Worm (Caenorhabditis elegans) whole organism, L4 larva: ENCODE results near the gene C05C10.8.

ENCODE experiments used
- D1046.2 ChIP-seq: fragments of 200-800 bp; sonication (Bioruptor generic); IDR thresholded peaks from 2 replicates; pipeline ENCODE4 v1.3.6; 2022; ENCODE audit warnings: missing genetic modification characterization, missing compliant biosample characterization
- F49E8.2 ChIP-seq: sonication (generic microtip); optimal IDR thresholded peaks from 2 replicates; lab custom pipeline; 2016; ENCODE audit warnings: missing compliant biosample characterization, mild to moderate bottlenecking, missing genetic modification characterization, borderline replicate concordance
- R02D3.7 ChIP-seq: fragments of 150-350 bp; sonication (generic microtip); optimal IDR thresholded peaks from 3 replicates; lab custom pipeline; 2014; ENCODE audit warnings: missing biosample characterization, missing genetic modification characterization
- T20F7.1 ChIP-seq: fragments of 200-800 bp; sonication (Bioruptor generic); optimal IDR thresholded peaks from 2 replicates; lab custom pipeline; 2018; ENCODE audit warnings: mild to moderate bottlenecking, missing genetic modification characterization, missing compliant biosample characterization
- aha-1 ChIP-seq: fragments of 150-350 bp; peaks from one replicate; lab custom pipeline; 2014; ENCODE audit warnings: missing biosample characterization, missing genetic modification characterization
- aly-2 ChIP-seq: sonication (generic microtip); optimal IDR thresholded peaks from 2 replicates; lab custom pipeline; 2018; ENCODE audit warnings: missing biosample characterization, missing genetic modification characterization
- arid-1 ChIP-seq: fragments of 200-800 bp; sonication (Bioruptor generic); conservative IDR thresholded peaks from 2 replicates; pipeline ENCODE4 v1.3.6; 2022; ENCODE audit warnings: missing genetic modification reagents, missing genetic modification characterization, missing compliant biosample characterization
- attf-4 ChIP-seq: sonication (generic microtip); optimal IDR thresholded peaks from 3 replicates; lab custom pipeline; 2017; ENCODE audit warnings: missing biosample characterization, missing genetic modification characterization
- ceh-20 ChIP-seq: fragments of 200-800 bp; sonication (Bioruptor generic); IDR thresholded peaks from 2 replicates; pipeline ENCODE4 v1.3.6; 2022; ENCODE audit warnings: missing genetic modification reagents, missing genetic modification characterization, missing compliant biosample characterization
- ceh-44 ChIP-seq: fragments of 200-800 bp; sonication (Bioruptor generic); IDR thresholded peaks from 2 replicates; pipeline ENCODE4 v1.3.6; 2022; ENCODE audit warnings: missing genetic modification reagents, missing genetic modification characterization, missing compliant biosample characterization
- ces-1 ChIP-seq: fragments of 150-350 bp; sonication (generic microtip); optimal IDR thresholded peaks from 4 replicates; lab custom pipeline; 2014; ENCODE audit warnings: missing biosample characterization, missing genetic modification reagents, missing genetic modification characterization
- ctbp-1 ChIP-seq: fragments of 200-800 bp; sonication (Bioruptor generic); IDR thresholded peaks from 2 replicates; pipeline ENCODE4 v1.3.6; 2022; ENCODE audit warnings: missing genetic modification reagents, missing genetic modification characterization, missing compliant biosample characterization
- daf-12 ChIP-seq: fragments of 150-350 bp; optimal IDR thresholded peaks from 2 replicates; lab custom pipeline; 2014; ENCODE audit warnings: missing biosample characterization, missing genetic modification reagents, missing genetic modification characterization
- dmd-8 ChIP-seq: fragments of 200-800 bp; sonication (Bioruptor generic); IDR thresholded peaks from 2 replicates; pipeline ENCODE4 v1.3.6; 2022; ENCODE audit warnings: missing genetic modification characterization, missing compliant biosample characterization
- dpl-1 ChIP-seq: fragments of 150-350 bp; optimal IDR thresholded peaks from 2 replicates; lab custom pipeline; 2014; ENCODE audit warnings: missing biosample characterization, missing genetic modification reagents, missing genetic modification characterization
- duxl-1 ChIP-seq: sonication (generic microtip); optimal IDR thresholded peaks from 2 replicates; lab custom pipeline; 2016; ENCODE audit warnings: mild to moderate bottlenecking, missing genetic modification characterization, moderate library complexity, missing compliant biosample characterization; ENCODE audit not compliant: poor library complexity
- egl-43 ChIP-seq: fragments of 200-800 bp; sonication (Bioruptor generic); IDR thresholded peaks from 2 replicates; pipeline ENCODE4 v1.3.6; 2022; ENCODE audit warnings: missing genetic modification reagents, missing genetic modification characterization, missing compliant biosample characterization
- jun-1 ChIP-seq: fragments of 150-350 bp; optimal IDR thresholded peaks from 2 replicates; lab custom pipeline; 2014; ENCODE audit warnings: missing biosample characterization, missing genetic modification reagents, missing genetic modification characterization
- lin-1 ChIP-seq: fragments of 200-800 bp; sonication (Bioruptor generic); IDR thresholded peaks from 2 replicates; pipeline ENCODE4 v1.3.6; 2022; ENCODE audit warnings: missing genetic modification reagents, missing genetic modification characterization, missing compliant biosample characterization
- lin-29 ChIP-seq: fragments of 200-800 bp; sonication (Bioruptor generic); IDR thresholded peaks from 2 replicates; pipeline ENCODE4 v1.3.6; 2022; ENCODE audit warnings: missing genetic modification reagents, missing genetic modification characterization, missing compliant biosample characterization
- lsy-2 ChIP-seq, 2 experiments: fragments of 150-350 bp in 1 of 2; sonication (generic microtip) in 1 of 2; optimal IDR thresholded peaks; 2 replicates each; lab custom pipeline; 2014 to 2017; ENCODE audit warnings: missing biosample characterization in 2 of 2, missing genetic modification characterization in 2 of 2
- mxl-3 ChIP-seq: fragments of 200-800 bp; sonication (Bioruptor generic); optimal IDR thresholded peaks from 2 replicates; lab custom pipeline; 2018; ENCODE audit warnings: mild to moderate bottlenecking, missing genetic modification characterization, missing compliant biosample characterization
- nhr-10 ChIP-seq: fragments of 150-350 bp; optimal IDR thresholded peaks from 2 replicates; lab custom pipeline; 2014; ENCODE audit warnings: missing biosample characterization, missing genetic modification characterization
- nhr-102 ChIP-seq: sonication (generic microtip); optimal IDR thresholded peaks from 2 replicates; lab custom pipeline; 2016; ENCODE audit warnings: mild to moderate bottlenecking, missing genetic modification characterization, moderate library complexity, missing compliant biosample characterization
- nhr-237 ChIP-seq: sonication (generic microtip); optimal IDR thresholded peaks from 2 replicates; lab custom pipeline; 2017; ENCODE audit warnings: missing biosample characterization, missing genetic modification characterization
- nhr-41 ChIP-seq: fragments of 200-800 bp; sonication (Bioruptor generic); IDR thresholded peaks from 2 replicates; pipeline ENCODE4 v1.3.6; 2022; ENCODE audit warnings: missing genetic modification reagents, missing genetic modification characterization, missing compliant biosample characterization
- nhr-77 ChIP-seq: fragments of 150-350 bp; optimal IDR thresholded peaks from 2 replicates; lab custom pipeline; 2014; ENCODE audit warnings: missing biosample characterization, missing genetic modification characterization
- php-3 ChIP-seq: fragments of 200-800 bp; sonication (Bioruptor generic); IDR thresholded peaks from 2 replicates; pipeline ENCODE4 v1.3.6; 2022; ENCODE audit warnings: missing genetic modification reagents, missing genetic modification characterization, missing compliant biosample characterization
- rbr-2 ChIP-seq: sonication (generic microtip); optimal IDR thresholded peaks from 2 replicates; lab custom pipeline; 2016; ENCODE audit warnings: missing genotype, missing genetic modification characterization, missing compliant biosample characterization
- tra-1 ChIP-seq: fragments of 200-800 bp; sonication (Bioruptor generic); IDR thresholded peaks from 2 replicates; pipeline ENCODE4 v1.3.6; 2022; ENCODE audit warnings: missing genetic modification reagents, missing genetic modification characterization, missing compliant biosample characterization
- unc-130 ChIP-seq: sonication (generic microtip); optimal IDR thresholded peaks from 2 replicates; lab custom pipeline; 2016; ENCODE audit warnings: missing genetic modification reagents, missing genetic modification characterization, missing compliant biosample characterization
- unc-39 ChIP-seq: sonication (generic microtip); optimal IDR thresholded peaks from 2 replicates; lab custom pipeline; 2017; ENCODE audit warnings: missing biosample characterization, missing genetic modification characterization
- unc-62 ChIP-seq, 3 experiments: fragments of 150-350 bp in 1 of 3; sonication (generic microtip); optimal IDR thresholded peaks in 2 of 3; peaks in 1 of 3; 1 replicate in 1 of 3; 2 replicates in 2 of 3; lab custom pipeline; 2014 to 2017; ENCODE audit warnings: missing biosample characterization in 3 of 3, missing genetic modification characterization in 3 of 3, missing genetic modification reagents in 3 of 3, missing genotype in 1 of 3
- zag-1 ChIP-seq: fragments of 150-350 bp; optimal IDR thresholded peaks from 2 replicates; lab custom pipeline; 2014; ENCODE audit warnings: missing biosample characterization, missing genetic modification characterization

Gene C05C10.8

ce11 chrII:9931012-9931411 lies 13.2 kb upstream of the C05C10.8 start (continued):
- TF ChIP-seq duxl-1 (tag; lab: Kevin White, UChicago) (peak; percentile 30), lin-1 (GFP tag; lab: Robert Waterston, UW) (no peak), ces-1 (GFP tag; lab: Kevin White, UChicago) (no peak), dmd-8 (0 out of 2 replicates have a peak, but pooled peaks have one; percentile 51), ctbp-1 (GFP tag; lab: Robert Waterston, UW) (no peak), unc-130 (GFP tag; lab: Kevin White, UChicago) (peak; percentile 21), jun-1 (tag; lab: Kevin White, UChicago) (no peak), aly-2 (tag; lab: Kevin White, UChicago) (no peak), php-3 (GFP tag; lab: Robert Waterston, UW) (no peak), tra-1 (GFP tag; lab: Robert Waterston, UW) (0 out of 2 replicates have a peak, but pooled peaks have one; percentile 32), mxl-3 (peak; percentile 56), attf-4 (tag; lab: Kevin White, UChicago) (no peak), nhr-41 (GFP tag; lab: Robert Waterston, UW) (no peak), lin-29 (GFP tag; lab: Robert Waterston, UW) (no peak), daf-12 (tag; lab: Kevin White, UChicago) (no peak), F49E8.2 (no peak), rbr-2 (tag; lab: Kevin White, UChicago) (peak; percentile 5), lsy-2 (tag; optimal IDR thresholded peaks at IDR 0.05; lab: Kevin White, UChicago) (peak in 1 of 2 experiments; percentile 40), ceh-44 (no peak), zag-1 (no peak), unc-39 (tag; lab: Kevin White, UChicago) (no peak), nhr-237 (tag; lab: Kevin White, UChicago) (no peak)

ce11 chrII:9928470-9928869 lies 10.7 kb upstream of the C05C10.8 start:
- TF ChIP-seq aha-1 (tag; lab: Kevin White, UChicago), result peak; percentile 91
- TF ChIP-seq duxl-1 (tag; lab: Kevin White, UChicago), result no peak
- TF ChIP-seq, all 104 proteins: peak for 1

DNA sequence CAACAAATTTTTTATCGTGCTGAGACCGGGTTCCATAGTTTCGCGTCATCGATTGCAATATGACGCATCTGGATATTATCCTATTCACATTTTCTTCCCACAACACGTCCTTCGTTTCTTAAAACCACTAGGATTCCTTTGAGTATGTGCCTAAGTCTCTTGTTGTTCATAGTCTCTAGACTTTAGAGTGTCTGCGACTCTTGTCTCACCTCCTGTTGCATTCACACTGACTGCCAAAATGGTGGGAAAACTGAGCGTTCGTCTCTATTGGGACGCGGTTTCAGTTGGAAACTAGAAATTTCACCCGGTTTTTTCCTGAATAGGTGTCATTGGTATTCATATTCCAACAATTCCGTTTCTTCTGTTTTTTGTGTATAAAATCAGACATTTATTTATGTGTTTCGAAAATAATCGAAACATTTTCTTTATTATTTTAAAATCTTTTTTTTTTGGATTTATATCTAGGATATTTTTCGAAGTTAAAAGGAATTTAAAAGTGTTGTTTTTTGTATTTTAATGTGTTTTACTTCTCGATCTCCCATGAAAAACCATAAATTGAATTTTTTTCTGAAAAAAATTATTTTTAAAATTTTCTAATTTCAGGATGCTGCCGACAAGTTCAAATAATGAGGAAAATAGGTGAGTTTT lies 3.9 kb upstream of the C05C10.8 start, which contains the start of gene C05C10.2:
Gene C05C10.2, plus strand, starts transcription at position 598 of the 648 bp plus-strand sequence.
- TF ChIP-seq attf-4 (tag; lab: Kevin White, UChicago), result no peak
- TF ChIP-seq unc-62 (GFP tag; optimal IDR thresholded peaks at IDR 0.05 in 1 of 2; lab: Kevin White, UChicago), result peak in 1 of 2 experiments; percentile 42
- TF ChIP-seq unc-62 (tag; optimal IDR thresholded peaks at IDR 0.05; lab: Kevin White, UChicago), result no peak
- no peak for TF ChIP-seq R02D3.7 (tag; lab: Kevin White, UChicago)
- no peak for TF ChIP-seq nhr-77 (tag; lab: Kevin White, UChicago)
- TF ChIP-seq aha-1 (tag; lab: Kevin White, UChicago), result peak; percentile 72

DNA sequence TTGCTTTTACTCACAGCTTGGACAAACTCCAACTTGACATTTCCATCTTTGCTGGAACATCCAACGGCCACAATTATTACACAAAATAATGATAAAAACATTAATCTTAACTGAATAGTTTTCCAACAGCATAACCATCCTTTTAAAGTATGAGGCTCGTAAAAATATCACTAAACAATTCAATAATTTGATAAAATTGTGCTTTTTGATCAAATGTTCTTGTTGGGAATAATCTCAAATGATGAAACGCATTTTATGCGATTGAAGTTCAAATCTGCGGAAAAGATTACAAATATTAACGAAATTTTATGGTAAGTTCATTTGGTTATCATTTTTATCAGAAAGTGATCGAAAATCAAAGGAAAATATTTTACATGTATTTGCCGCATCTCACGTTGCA lies 2.7 kb upstream of the C05C10.8 start, which contains the start of gene pho-10:
Gene pho-10, minus strand, starts transcription at position 101 of the 400 bp plus-strand sequence.
- TF ChIP-seq ceh-20 (GFP tag; lab: Robert Waterston, UW), result no peak
- TF ChIP-seq D1046.2 (GFP tag; lab: Robert Waterston, UW), result no peak
- no peak for TF ChIP-seq dmd-8
- TF ChIP-seq nhr-10 (tag; lab: Kevin White, UChicago), result no peak
- no peak for TF ChIP-seq dpl-1 (GFP tag; lab: Kevin White, UChicago)
- TF ChIP-seq T20F7.1 (GFP tag; lab: Kevin White, UChicago), result no peak
- no peak for TF ChIP-seq ces-1 (GFP tag; lab: Kevin White, UChicago)
- TF ChIP-seq nhr-102 (tag; lab: Kevin White, UChicago), result no peak
- TF ChIP-seq arid-1 (GFP tag; lab: Robert Waterston, UW), result no peak
- no peak for TF ChIP-seq unc-39 (tag; lab: Kevin White, UChicago)
- no peak for TF ChIP-seq egl-43 (GFP tag; lab: Robert Waterston, UW)
